Worm (Caenorhabditis elegans): ENCODE data around the gene T20D3.6.
A peak's percentile ranks its signal among the peaks of the same experiment; 100 is the strongest.
"Not testable (repeated sequence)": the region's sequence is repeated elsewhere in the genome, so short reads cannot be mapped to it uniquely, and the experiment has no call there.

T20D3.6 gene

ce11 chrIV:9312827-9313226 lies 26.3 kb downstream of the T20D3.6 start, which contains the start of gene F49C12.7:
Gene F49C12.7, minus strand, starts transcription at chrIV:9312927.
- TF ChIP-seq nhr-76, lin-15B, fos-1 (tag; optimal IDR thresholded peaks at IDR 0.05): not testable (repeated sequence)

ce11 chrIV:9310935-9311566 lies 28.1 kb downstream of the T20D3.6 start:
- TF ChIP-seq pqm-1 (tag; optimal IDR thresholded peaks at IDR 0.05) (peak; percentile 73), elt-1 (tag; optimal IDR thresholded peaks at IDR 0.05) (no peak), jun-1 (tag; optimal IDR thresholded peaks at IDR 0.05) (peak; percentile 57), lin-39 (tag; optimal IDR thresholded peaks at IDR 0.05) (no peak), ztf-11 (tag; optimal IDR thresholded peaks at IDR 0.05) (no peak), pha-4 (tag; optimal IDR thresholded peaks at IDR 0.05) (peak; percentile 3), elt-2 (tag; optimal IDR thresholded peaks at IDR 0.05) (peak; percentile 89)

- TF ChIP-seq ztf-4 (tag; optimal IDR thresholded peaks at IDR 0.05) (no peak), ZK546.5 (tag; optimal IDR thresholded peaks at IDR 0.05) (no peak), pqm-1 (tag; optimal IDR thresholded peaks at IDR 0.05) (no peak), fkh-2 (tag; optimal IDR thresholded peaks at IDR 0.05) (no peak), nfya-1 (tag; optimal IDR thresholded peaks at IDR 0.05; ENCODE audit: insufficient read depth) (no peak), lin-15B (tag; optimal IDR thresholded peaks at IDR 0.05) (no peak), nhr-237 (tag; optimal IDR thresholded peaks at IDR 0.05) (no peak), nhr-11 (tag; optimal IDR thresholded peaks at IDR 0.05) (no peak), unc-62 (GFP tag; optimal IDR thresholded peaks at IDR 0.05) (no peak), ceh-82 (tag; optimal IDR thresholded peaks at IDR 0.05) (no peak), nhr-76 (tag; optimal IDR thresholded peaks at IDR 0.05) (no peak), ztf-11 (tag; optimal IDR thresholded peaks at IDR 0.05) (no peak)
Observed at ce11 chrIV:9308975-9309374, 30.1 kb downstream of the T20D3.6 start, which contains the start of gene F49C12.6. Gene F49C12.6, minus strand, starts transcription at chrIV:9309075.

DNA sequence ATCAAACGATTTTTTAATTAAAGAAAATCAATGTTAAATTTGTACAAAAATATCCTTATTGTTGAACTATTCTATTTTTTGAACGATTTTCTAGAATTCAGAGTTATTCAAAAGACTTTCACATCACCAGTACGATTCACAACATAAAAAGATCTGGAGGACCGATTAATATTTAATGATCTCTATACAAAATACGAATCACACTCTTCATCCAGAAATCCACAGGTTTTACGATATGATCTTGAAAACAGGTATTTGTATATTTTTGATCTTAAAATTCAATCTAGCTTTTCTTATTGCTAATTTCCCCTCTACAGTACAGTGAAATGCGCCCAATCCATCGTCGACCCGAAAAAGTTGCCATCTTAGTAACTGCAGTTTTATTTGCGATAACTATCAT lies 34.5 kb downstream of the T20D3.6 start, which contains the start of gene F49C12.5:
Gene F49C12.5 (plus strand): TSS at position 301 of the 400 bp plus-strand sequence.
- TF ChIP-seq aly-2 (tag; optimal IDR thresholded peaks at IDR 0.05) (no peak), R02D3.7 (tag; optimal IDR thresholded peaks at IDR 0.05) (no peak), egl-27 (tag; optimal IDR thresholded peaks at IDR 0.05) (no peak)

ce11 chrIV:9303994-9304393 lies 35.1 kb downstream of the T20D3.6 start, which contains the start of gene F49C12.4:
Gene F49C12.4, minus strand, starts transcription at chrIV:9304094.
- TF ChIP-seq sea-2 (GFP tag; optimal IDR thresholded peaks at IDR 0.05) (no peak), nhr-77 (tag; optimal IDR thresholded peaks at IDR 0.05) (no peak), mdl-1 (tag; optimal IDR thresholded peaks at IDR 0.05) (no peak), fos-1 (tag; optimal IDR thresholded peaks at IDR 0.05) (no peak), nhr-43 (tag; optimal IDR thresholded peaks at IDR 0.05; ENCODE audit: poor library complexity, severe bottlenecking) (no peak), nhr-23 (tag; optimal IDR thresholded peaks at IDR 0.05) (no peak), mml-1 (tag; optimal IDR thresholded peaks at IDR 0.05) (no peak), snpc-4 (tag; optimal IDR thresholded peaks at IDR 0.05) (no peak), lin-39 (tag; optimal IDR thresholded peaks at IDR 0.05) (no peak), fkh-10 (GFP tag; optimal IDR thresholded peaks at IDR 0.05) (no peak), fkh-2 (tag; optimal IDR thresholded peaks at IDR 0.05) (no peak), pqm-1 (tag; optimal IDR thresholded peaks at IDR 0.05) (no peak), ZK546.5 (tag; optimal IDR thresholded peaks at IDR 0.05) (no peak), elt-1 (tag; optimal IDR thresholded peaks at IDR 0.05) (no peak), lin-15B (tag; optimal IDR thresholded peaks at IDR 0.05) (no peak), ama-1 (optimal IDR thresholded peaks at IDR 0.05) (no peak), elt-3 (tag; optimal IDR thresholded peaks at IDR 0.05) (no peak), elt-2 (tag; optimal IDR thresholded peaks at IDR 0.05) (no peak), pha-4 (tag; optimal IDR thresholded peaks at IDR 0.05) (no peak)

DNA sequence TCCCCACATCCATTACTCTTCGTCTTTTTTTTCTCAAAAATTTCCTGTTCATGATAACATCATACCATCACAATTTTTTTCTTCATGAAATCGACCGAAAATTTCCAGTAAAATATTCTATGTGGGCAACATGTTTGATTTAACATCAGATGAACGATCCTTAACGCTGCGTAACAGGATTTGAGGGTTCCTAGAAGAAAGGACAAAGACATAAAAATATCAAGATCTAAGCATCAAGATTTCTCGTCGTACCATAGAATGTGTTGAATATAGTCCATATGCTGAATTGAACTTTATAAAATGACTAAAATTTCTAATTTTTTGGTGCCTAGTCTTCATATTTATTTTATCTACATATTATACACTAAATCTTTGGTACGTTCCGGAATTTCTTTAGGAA lies 39.0 kb downstream of the T20D3.6 start, which contains the start of gene F49C12.3:
Gene F49C12.3 (plus strand): TSS at position 301 of the 400 bp plus-strand sequence.
- TF ChIP-seq fkh-2 (tag; optimal IDR thresholded peaks at IDR 0.05) (no peak), ceh-9 (tag; optimal IDR thresholded peaks at IDR 0.05) (no peak), ztf-4 (tag; optimal IDR thresholded peaks at IDR 0.05) (no peak), ceh-82 (tag; optimal IDR thresholded peaks at IDR 0.05) (no peak), daf-12 (tag; optimal IDR thresholded peaks at IDR 0.05) (no peak), mdl-1 (tag; optimal IDR thresholded peaks at IDR 0.05) (no peak), nhr-11 (tag; optimal IDR thresholded peaks at IDR 0.05) (no peak), lin-39 (tag; optimal IDR thresholded peaks at IDR 0.05) (no peak), elt-2 (tag; optimal IDR thresholded peaks at IDR 0.05) (no peak), elt-3 (tag; optimal IDR thresholded peaks at IDR 0.05) (no peak), nhr-25 (tag; optimal IDR thresholded peaks at IDR 0.05) (no peak), ceh-28 (tag; optimal IDR thresholded peaks at IDR 0.05) (no peak), nhr-23 (tag; optimal IDR thresholded peaks at IDR 0.05) (no peak), R02D3.7 (tag; optimal IDR thresholded peaks at IDR 0.05) (no peak), snpc-4 (tag; optimal IDR thresholded peaks at IDR 0.05) (no peak), egl-27 (tag; optimal IDR thresholded peaks at IDR 0.05) (no peak), ceh-16 (tag; optimal IDR thresholded peaks at IDR 0.05) (no peak), jun-1 (tag; optimal IDR thresholded peaks at IDR 0.05) (no peak), mml-1 (tag; optimal IDR thresholded peaks at IDR 0.05) (no peak)
